Fruit fly (Drosophila melanogaster): ENCODE data around the gene CG13640.
A peak's percentile ranks its signal among the peaks of the same experiment; 100 is the strongest.

The CG13640 gene

dm6 chr3R:24862065-24862464, at the start of gene CG13640:
Gene CG13640, minus strand, starts transcription at chr3R:24862165.
- TF ChIP-seq CG4496 (GFP tag; IDR thresholded peaks at IDR 0.05), result no peak
- no peak for TF ChIP-seq CG9948 (tag; optimal IDR thresholded peaks at IDR 0.05)
- TF ChIP-seq rn (GFP tag; IDR thresholded peaks at IDR 0.05), result no peak
- TF ChIP-seq CG8301 (tag; optimal IDR thresholded peaks at IDR 0.05), result no peak
- no peak for TF ChIP-seq D1 (tag; optimal IDR thresholded peaks at IDR 0.05)
- no peak for TF ChIP-seq CG14655 (GFP tag; optimal IDR thresholded peaks at IDR 0.05)
- TF ChIP-seq CG13204 (GFP tag; optimal IDR thresholded peaks at IDR 0.05), result no peak
- TF ChIP-seq CG17806 (tag; optimal IDR thresholded peaks at IDR 0.05), result no peak
- no peak for TF ChIP-seq CG8159 (tag; optimal IDR thresholded peaks at IDR 0.05)

dm6 chr3R:24910097-24910496, 48.1 kb upstream of the CG13640 start:
- TF ChIP-seq Pif1A (GFP tag; optimal IDR thresholded peaks at IDR 0.05) (no peak), CG15710 (tag; optimal IDR thresholded peaks at IDR 0.05) (peak; percentile 23), gl (tag; optimal IDR thresholded peaks at IDR 0.05) (no peak), CG14655 (GFP tag; optimal IDR thresholded peaks at IDR 0.05) (no peak), CG12605 (GFP tag; IDR thresholded peaks at IDR 0.05) (peak; percentile 54; the same call in 1 of the 2 replicates), Ets98B (GFP tag; IDR thresholded peaks at IDR 0.05) (peak; percentile 86), fd96Ca (GFP tag; IDR thresholded peaks at IDR 0.05) (peak; percentile 77; the same call in 2 of the 3 replicates), CG13204 (GFP tag; optimal IDR thresholded peaks at IDR 0.05) (no peak), Pif1B (GFP tag; optimal IDR thresholded peaks at IDR 0.05) (peak; percentile 50), D1 (tag; optimal IDR thresholded peaks at IDR 0.05) (no peak), CG8159 (tag; optimal IDR thresholded peaks at IDR 0.05) (peak; percentile 39), EcR (GFP tag; optimal IDR thresholded peaks at IDR 0.05) (no peak), CG34367 (tag; optimal IDR thresholded peaks at IDR 0.05) (peak; percentile 2), CG17806 (tag; optimal IDR thresholded peaks at IDR 0.05) (peak; percentile 41), CG8301 (tag; optimal IDR thresholded peaks at IDR 0.05) (peak; percentile 66), Snoo (tag; optimal IDR thresholded peaks at IDR 0.05) (no peak), CG32121 (GFP tag; IDR thresholded peaks at IDR 0.05) (peak; percentile 87), CG10348 (GFP tag; IDR thresholded peaks at IDR 0.05) (no peak), CG4496 (GFP tag; IDR thresholded peaks at IDR 0.05) (peak; percentile 86), rn (GFP tag; IDR thresholded peaks at IDR 0.05) (peak; percentile 65), CG9948 (tag; optimal IDR thresholded peaks at IDR 0.05) (no peak)

DNA sequence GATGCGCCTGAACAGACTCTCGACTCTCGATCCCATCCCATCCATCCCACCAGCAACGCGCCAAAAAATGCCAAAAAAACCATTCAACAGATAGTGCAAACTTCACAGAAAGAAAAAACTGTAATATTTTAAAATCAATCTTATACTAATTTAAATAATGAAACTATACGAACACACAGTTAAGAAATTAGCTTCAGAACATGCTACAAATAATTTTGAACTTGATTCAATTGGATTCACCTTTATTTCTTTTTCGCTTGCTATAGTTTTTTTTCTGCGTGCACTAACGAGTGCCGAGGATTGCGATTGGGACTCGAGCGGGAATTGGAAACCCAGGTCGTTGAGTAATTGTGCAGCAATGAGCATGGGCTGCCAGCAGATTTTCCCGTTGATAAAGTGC, 46.1 kb upstream of the CG13640 start:
- TF ChIP-seq Pif1A (GFP tag; optimal IDR thresholded peaks at IDR 0.05) (no peak), fd96Ca (GFP tag; IDR thresholded peaks at IDR 0.05) (0 out of 3 replicates have a peak, but pooled peaks have one; percentile 34), CG32121 (GFP tag; IDR thresholded peaks at IDR 0.05) (peak; percentile 68), Ets98B (GFP tag; IDR thresholded peaks at IDR 0.05) (peak; percentile 66), CG8301 (tag; optimal IDR thresholded peaks at IDR 0.05) (peak; percentile 38), CG10348 (GFP tag; IDR thresholded peaks at IDR 0.05) (no peak), CG14655 (GFP tag; optimal IDR thresholded peaks at IDR 0.05) (peak; percentile 28), CG15710 (tag; optimal IDR thresholded peaks at IDR 0.05) (no peak), CG34367 (tag; optimal IDR thresholded peaks at IDR 0.05) (no peak)

dm6 chr3R:24906648-24907047, 44.7 kb upstream of the CG13640 start:
- TF ChIP-seq rn (GFP tag; IDR thresholded peaks at IDR 0.05) (no peak), CG4496 (GFP tag; IDR thresholded peaks at IDR 0.05) (peak; percentile 55; the same call in 1 of the 3 replicates), CG32121 (GFP tag; IDR thresholded peaks at IDR 0.05) (peak; percentile 64), fd96Ca (GFP tag; IDR thresholded peaks at IDR 0.05) (0 out of 3 replicates have a peak, but pooled peaks have one; percentile 30), CG12605 (GFP tag; IDR thresholded peaks at IDR 0.05) (peak; percentile 45; the same call in 1 of the 2 replicates), Snoo (tag; optimal IDR thresholded peaks at IDR 0.05) (no peak), Ets98B (GFP tag; IDR thresholded peaks at IDR 0.05) (peak; percentile 25; the same call in 1 of the 2 replicates), CG8301 (tag; optimal IDR thresholded peaks at IDR 0.05) (peak; percentile 9)

DNA sequence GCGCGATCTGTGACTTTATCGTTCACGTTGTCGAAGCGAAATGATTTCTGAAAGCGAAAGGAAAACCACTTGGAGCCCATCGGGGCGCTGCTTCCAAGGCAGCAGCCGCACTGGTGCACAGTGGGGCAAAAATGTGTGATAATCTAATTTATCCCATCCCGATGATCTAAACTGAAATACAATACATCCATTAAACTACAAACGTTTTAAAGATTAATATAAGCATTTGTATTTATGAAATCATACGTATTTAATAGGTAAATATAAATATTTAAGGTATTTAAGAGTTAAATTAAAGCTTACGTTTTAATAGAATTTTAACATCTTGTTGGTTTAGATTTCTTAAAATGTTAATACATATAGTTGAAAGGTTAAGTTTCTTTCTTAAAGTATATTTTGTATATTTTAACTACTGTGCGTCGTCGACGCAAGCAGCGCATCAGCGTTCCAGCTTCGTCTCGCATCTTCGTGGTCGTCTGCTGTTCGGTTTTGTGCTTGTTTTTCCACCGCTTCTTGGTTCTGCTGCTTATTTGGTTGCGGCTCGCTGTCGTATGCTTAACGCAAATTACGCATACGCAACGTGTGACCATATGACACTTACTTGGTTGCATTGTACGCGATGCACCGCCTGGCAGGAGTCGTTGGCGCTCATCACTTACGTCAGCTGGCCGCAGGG, 44.1 kb upstream of the CG13640 start, which contains the start of gene CG13643:
TSS of gene CG13643 (minus strand) at position 46 of the 676 bp plus-strand sequence.
- no peak for TF ChIP-seq fd96Ca (GFP tag; IDR thresholded peaks at IDR 0.05)
- TF ChIP-seq CG32121 (GFP tag; IDR thresholded peaks at IDR 0.05), result peak; percentile 56
- TF ChIP-seq CG17806 (tag; optimal IDR thresholded peaks at IDR 0.05), result no peak
- TF ChIP-seq EcR (GFP tag; optimal IDR thresholded peaks at IDR 0.05), result no peak
- peak; percentile 53 for TF ChIP-seq CG8159 (tag; optimal IDR thresholded peaks at IDR 0.05)
- TF ChIP-seq CG34367 (tag; optimal IDR thresholded peaks at IDR 0.05), result no peak
- TF ChIP-seq Pif1A (GFP tag; optimal IDR thresholded peaks at IDR 0.05), result peak; percentile 54
- peak; percentile 42; the same call in 1 of the 3 replicates for TF ChIP-seq CG4496 (GFP tag; IDR thresholded peaks at IDR 0.05)
- TF ChIP-seq CG9948 (tag; optimal IDR thresholded peaks at IDR 0.05), result no peak
- TF ChIP-seq CG14655 (GFP tag; optimal IDR thresholded peaks at IDR 0.05), result peak; percentile 81
- TF ChIP-seq D1 (tag; optimal IDR thresholded peaks at IDR 0.05), result no peak
- TF ChIP-seq Pif1B (GFP tag; optimal IDR thresholded peaks at IDR 0.05), result peak; percentile 51
- peak; percentile 23; the same call in 1 of the 2 replicates for TF ChIP-seq Ets98B (GFP tag; IDR thresholded peaks at IDR 0.05)
- no peak for TF ChIP-seq rn (GFP tag; IDR thresholded peaks at IDR 0.05)
- TF ChIP-seq CG8301 (tag; optimal IDR thresholded peaks at IDR 0.05), result peak; percentile 79
- no peak for TF ChIP-seq CG10348 (GFP tag; IDR thresholded peaks at IDR 0.05)
- no peak for TF ChIP-seq CG15710 (tag; optimal IDR thresholded peaks at IDR 0.05)
- TF ChIP-seq CG13204 (GFP tag; optimal IDR thresholded peaks at IDR 0.05), result no peak
- no peak for TF ChIP-seq CG12605 (GFP tag; IDR thresholded peaks at IDR 0.05)
- TF ChIP-seq gl (tag; optimal IDR thresholded peaks at IDR 0.05), result no peak
- TF ChIP-seq Snoo (tag; optimal IDR thresholded peaks at IDR 0.05), result no peak

dm6 chr3R:24900816-24901215, 38.9 kb upstream of the CG13640 start, which contains the start of gene CG10845:
Gene CG10845, plus strand, starts transcription at chr3R:24901116.
- TF ChIP-seq CG8301 (tag; optimal IDR thresholded peaks at IDR 0.05) (no peak), CG8159 (tag; optimal IDR thresholded peaks at IDR 0.05) (no peak), CG17806 (tag; optimal IDR thresholded peaks at IDR 0.05) (no peak), EcR (GFP tag; optimal IDR thresholded peaks at IDR 0.05) (no peak), CG14655 (GFP tag; optimal IDR thresholded peaks at IDR 0.05) (no peak), CG9948 (tag; optimal IDR thresholded peaks at IDR 0.05) (no peak), CG12605 (GFP tag; IDR thresholded peaks at IDR 0.05) (no peak), CG13204 (GFP tag; optimal IDR thresholded peaks at IDR 0.05) (no peak), gl (tag; optimal IDR thresholded peaks at IDR 0.05) (no peak), CG34367 (tag; optimal IDR thresholded peaks at IDR 0.05) (no peak)

Measured in whole organism, pupa.